Fruit fly (Drosophila melanogaster) S2 (cell line): Measurements from ENCODE around the gene Muc12Ea.

ENCODE experiments used
- CG8478 ChIP-seq: fragments of >200 bp; optimal IDR thresholded peaks from 2 replicates; lab custom pipeline; 2018
- CTCF ChIP-seq, 2 experiments: fragments of >200 bp; optimal IDR thresholded peaks; 2 replicates each; lab custom pipeline; 2018

DNA sequence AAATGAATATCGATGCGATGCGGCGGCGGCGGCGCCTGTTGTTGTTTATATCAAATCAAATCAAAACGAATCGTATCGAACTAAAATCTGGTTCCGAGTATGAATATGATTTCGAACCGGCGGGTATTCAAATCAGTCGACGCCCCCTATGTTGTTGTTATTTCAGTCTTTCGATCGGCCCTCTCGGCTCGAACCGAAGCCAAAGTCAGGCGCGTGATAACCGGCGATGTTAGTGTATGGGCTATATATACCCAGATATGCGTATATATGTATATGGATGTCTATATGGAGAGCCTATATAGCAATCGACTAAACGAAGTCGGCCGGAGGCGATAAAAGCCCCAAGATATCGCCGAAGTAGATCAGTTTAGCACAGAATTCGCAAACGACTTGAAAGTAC, 16.7 kb upstream of the Muc12Ea start, which contains the start of the genes CG46317 and Tat:
- TF ChIP-seq CTCF (optimal IDR thresholded peaks at IDR 0.05; lab: Kevin White, UChicago), result no peak
- no peak for TF ChIP-seq CG8478 (lab: Kevin White, UChicago)
